Fruit fly (Drosophila melanogaster) whole organism, embryonic: ENCODE results near the gene SP555.
A peak's percentile ranks its signal among the peaks of the same experiment; 100 is the strongest.

Source experiments
- Abd-B ChIP-seq: fragments of 200-800 bp; sonication (Bioruptor generic); optimal IDR thresholded peaks from 2 replicates; lab custom pipeline; 2018; ENCODE audit warnings: missing biosample characterization, mild to moderate bottlenecking, missing genetic modification characterization, moderate library complexity
- Ada2b ChIP-seq: fragments of 200-800 bp; sonication (Bioruptor generic); IDR thresholded peaks from 2 replicates; pipeline ENCODE4 v1.3.6; 2022; ENCODE audit warnings: missing biosample characterization, missing genetic modification characterization
- Adf1 ChIP-seq: fragments of 200-800 bp; sonication (Bioruptor generic); IDR thresholded peaks from 2 replicates; pipeline ENCODE4 v1.3.6; 2022; ENCODE audit warnings: missing biosample characterization, missing genetic modification characterization
- Blimp-1 ChIP-seq: fragments of 200-800 bp; sonication (Bioruptor generic); optimal IDR thresholded peaks from 3 replicates; lab custom pipeline; 2018; ENCODE audit warnings: missing biosample characterization, missing genetic modification characterization, mild to moderate bottlenecking, moderate library complexity, missing genetic modification reagents
- CG10543 ChIP-seq: fragments of 200-800 bp; sonication (Bioruptor generic); optimal IDR thresholded peaks from 3 replicates; lab custom pipeline; 2017; ENCODE audit warnings: missing biosample characterization, mild to moderate bottlenecking, missing genetic modification characterization, moderate library complexity
- CG10565 ChIP-seq: fragments of 200-800 bp; sonication (Bioruptor generic); optimal IDR thresholded peaks from 3 replicates; lab custom pipeline; 2016; ENCODE audit warnings: missing biosample characterization, mild to moderate bottlenecking, missing genetic modification characterization
- CG13287 ChIP-seq: fragments of 200-800 bp; sonication (Bioruptor generic); IDR thresholded peaks from 2 replicates; pipeline ENCODE4 v1.3.6; 2022; ENCODE audit warnings: missing biosample characterization, missing genetic modification characterization; ENCODE audit not compliant: partially characterized antibody
- CG13624 ChIP-seq: fragments of 200-800 bp; sonication (Bioruptor generic); optimal IDR thresholded peaks from 2 replicates; lab custom pipeline; 2016; ENCODE audit warnings: missing biosample characterization, missing genetic modification characterization
- CG15514 ChIP-seq: fragments of 200-800 bp; sonication (Bioruptor generic); optimal IDR thresholded peaks from 3 replicates; lab custom pipeline; 2017; ENCODE audit warnings: missing biosample characterization, missing genetic modification characterization, mild to moderate bottlenecking, moderate library complexity, missing genetic modification reagents
- CG1832 ChIP-seq: fragments of 200-800 bp; sonication (Bioruptor generic); optimal IDR thresholded peaks from 2 replicates; lab custom pipeline; 2017; ENCODE audit warnings: missing biosample characterization, mild to moderate bottlenecking, missing genetic modification characterization, inconsistent platforms
- CG2889 ChIP-seq: fragments of 200-800 bp; sonication (Bioruptor generic); IDR thresholded peaks from 3 replicates; pipeline ENCODE4 v1.3.6; 2022; ENCODE audit warnings: missing biosample characterization, missing genetic modification characterization
- CG32532 ChIP-seq: fragments of 200-800 bp; sonication (Bioruptor generic); IDR thresholded peaks from 2 replicates; pipeline ENCODE4 v1.3.6; 2022; ENCODE audit warnings: missing biosample characterization, missing genetic modification characterization
- CG4360 ChIP-seq: fragments of 200-800 bp; sonication (Bioruptor generic); IDR thresholded peaks from 2 replicates; pipeline ENCODE4 v1.3.6; 2022; ENCODE audit warnings: missing biosample characterization, missing genetic modification characterization
- CG4404 ChIP-seq: fragments of 200-800 bp; sonication (Bioruptor generic); IDR thresholded peaks from 2 replicates; pipeline ENCODE4 v1.3.6; 2022; ENCODE audit warnings: missing biosample characterization, missing genetic modification characterization
- CG8281 ChIP-seq: fragments of 200-800 bp; sonication (Bioruptor generic); optimal IDR thresholded peaks from 2 replicates; lab custom pipeline; 2018; ENCODE audit warnings: missing biosample characterization, mild to moderate bottlenecking, missing genetic modification characterization, moderate library complexity
- CG8359 ChIP-seq: fragments of 200-800 bp; sonication (Bioruptor generic); optimal IDR thresholded peaks from 2 replicates; lab custom pipeline; 2017; ENCODE audit warnings: missing biosample characterization, mild to moderate bottlenecking, missing genetic modification characterization, borderline replicate concordance
- CG9817 ChIP-seq: fragments of 200-800 bp; sonication (Bioruptor generic); optimal IDR thresholded peaks from 2 replicates; lab custom pipeline; 2018; ENCODE audit warnings: missing biosample characterization, mild to moderate bottlenecking, missing genetic modification characterization, moderate library complexity
- Dip3 ChIP-seq: fragments of 200-800 bp; sonication (Bioruptor generic); optimal IDR thresholded peaks from 3 replicates; lab custom pipeline; 2016; ENCODE audit warnings: missing biosample characterization, missing genetic modification characterization
- Drgx ChIP-seq: fragments of 200-800 bp; sonication (Bioruptor generic); IDR thresholded peaks from 2 replicates; pipeline ENCODE4 v1.3.6; 2022; ENCODE audit warnings: missing biosample characterization, missing genetic modification characterization
- E2f2 ChIP-seq: fragments of 200-800 bp; sonication (Bioruptor generic); IDR thresholded peaks from 2 replicates; pipeline ENCODE4 v1.3.6; 2022; ENCODE audit warnings: missing biosample characterization, missing genetic modification characterization
- Ets97D ChIP-seq: fragments of 200-800 bp; sonication (Bioruptor generic); optimal IDR thresholded peaks from 3 replicates; lab custom pipeline; 2016; ENCODE audit warnings: missing biosample characterization, missing genetic modification characterization
- HLH54F ChIP-seq: fragments of 200-800 bp; sonication (Bioruptor generic); optimal IDR thresholded peaks from 3 replicates; lab custom pipeline; 2016; ENCODE audit warnings: missing biosample characterization, missing genetic modification characterization
- Hr78 ChIP-seq, 2 experiments: fragments of 200-800 bp in 1 of 2; fragments of >200 bp in 1 of 2; sonication (Bioruptor generic) in 1 of 2; optimal IDR thresholded peaks; 2 replicates each; lab custom pipeline; 2017 to 2019; ENCODE audit warnings: missing biosample characterization in 2 of 2, missing genetic modification characterization in 2 of 2, mild to moderate bottlenecking in 1 of 2, moderate library complexity in 1 of 2
- Oaz ChIP-seq: fragments of 200-800 bp; sonication (Bioruptor generic); IDR thresholded peaks from 2 replicates; pipeline ENCODE4 v1.3.6; 2022; ENCODE audit warnings: missing biosample characterization, missing genetic modification characterization
- Rx ChIP-seq: fragments of 200-800 bp; sonication (Bioruptor generic); IDR thresholded peaks from 2 replicates; pipeline ENCODE4 v1.3.6; 2022; ENCODE audit warnings: missing biosample characterization, missing genetic modification characterization
- Trl ChIP-seq, 3 experiments: fragments of >200 bp in 2 of 3; fragments of 200-800 bp in 1 of 3; sonication (Bioruptor generic) in 1 of 3; optimal IDR thresholded peaks; 2 replicates in 1 of 3; 3 replicates in 2 of 3; lab custom pipeline; 2016 to 2017; ENCODE audit warnings: missing biosample characterization in 1 of 3, missing genetic modification characterization in 1 of 3
- Xrp1 ChIP-seq: fragments of 200-800 bp; sonication (Bioruptor generic); IDR thresholded peaks from 2 replicates; pipeline ENCODE4 v1.3.6; 2022; ENCODE audit warnings: missing biosample characterization, missing genetic modification characterization
- ase ChIP-seq: fragments of 200-800 bp; sonication (Bioruptor generic); IDR thresholded peaks from 3 replicates; pipeline ENCODE4 v1.3.6; 2022; ENCODE audit warnings: missing biosample characterization, missing genetic modification characterization
- bigmax ChIP-seq: fragments of 200-800 bp; sonication (Bioruptor generic); optimal IDR thresholded peaks from 2 replicates; lab custom pipeline; 2018; ENCODE audit warnings: missing biosample characterization, mild to moderate bottlenecking, missing genetic modification characterization
- chinmo ChIP-seq: fragments of 200-800 bp; sonication (Bioruptor generic); IDR thresholded peaks from 4 replicates; pipeline ENCODE4 v1.3.6; 2022; ENCODE audit warnings: missing biosample characterization, missing genetic modification characterization; ENCODE audit not compliant: partially characterized antibody
- chm ChIP-seq: fragments of 200-800 bp; sonication (Bioruptor generic); IDR thresholded peaks from 2 replicates; pipeline ENCODE4 v1.3.6; 2022; ENCODE audit warnings: missing biosample characterization, missing genetic modification characterization
- croc ChIP-seq: fragments of 200-800 bp; sonication (Bioruptor generic); conservative IDR thresholded peaks from 3 replicates; pipeline ENCODE4 v1.3.6; 2022; ENCODE audit warnings: missing biosample characterization, missing genetic modification characterization
- da ChIP-seq: fragments of 200-800 bp; sonication (Bioruptor generic); optimal IDR thresholded peaks from 2 replicates; lab custom pipeline; 2016; ENCODE audit warnings: missing biosample characterization, missing genetic modification characterization
- emc ChIP-seq: fragments of 200-800 bp; sonication (Bioruptor generic); optimal IDR thresholded peaks from 2 replicates; lab custom pipeline; 2016; ENCODE audit warnings: missing biosample characterization, missing genetic modification characterization
- h ChIP-seq: fragments of >200 bp; optimal IDR thresholded peaks from 2 replicates; lab custom pipeline; 2017
- hkb ChIP-seq, 2 experiments: fragments of 200-800 bp in 1 of 2; fragments of >200 bp in 1 of 2; sonication (Bioruptor generic) in 1 of 2; IDR thresholded peaks in 1 of 2; optimal IDR thresholded peaks in 1 of 2; 2 replicates each; pipeline versions ENCODE4 v1.3.6 to Lab custom; 2017 to 2022; ENCODE audit warnings: missing biosample characterization in 1 of 2, missing genetic modification characterization in 1 of 2
- ind ChIP-seq: fragments of 200-800 bp; sonication (Bioruptor generic); optimal IDR thresholded peaks from 3 replicates; lab custom pipeline; 2016; ENCODE audit warnings: missing biosample characterization, missing genetic modification characterization
- kay ChIP-seq: fragments of 200-800 bp; sonication (Bioruptor generic); optimal IDR thresholded peaks from 2 replicates; lab custom pipeline; 2016; ENCODE audit warnings: missing biosample characterization, missing genetic modification characterization
- klu ChIP-seq: fragments of 200-800 bp; sonication (Bioruptor generic); IDR thresholded peaks from 2 replicates; pipeline ENCODE4 v1.3.6; 2022; ENCODE audit warnings: missing biosample characterization, missing genetic modification characterization
- pan ChIP-seq, 4 experiments: fragments of >200 bp in 3 of 4; fragments of 200-800 bp in 1 of 4; sonication (Bioruptor generic) in 1 of 4; optimal IDR thresholded peaks in 3 of 4; IDR thresholded peaks in 1 of 4; 2 replicates each; pipeline versions ENCODE4 v1.3.6 to Lab custom; 2017 to 2022; ENCODE audit warnings: missing biosample characterization in 2 of 4, missing genetic modification characterization in 2 of 4, mixed read lengths in 1 of 4
- pzg ChIP-seq: fragments of 200-800 bp; sonication (Bioruptor generic); optimal IDR thresholded peaks from 3 replicates; lab custom pipeline; 2018; ENCODE audit warnings: missing biosample characterization, mild to moderate bottlenecking, missing genetic modification characterization, moderate library complexity
- rib ChIP-seq: fragments of 200-800 bp; sonication (Bioruptor generic); IDR thresholded peaks from 2 replicates; pipeline ENCODE4 v1.3.6; 2022; ENCODE audit warnings: missing biosample characterization, missing genetic modification characterization
- sd ChIP-seq: fragments of 200-800 bp; sonication (Bioruptor generic); optimal IDR thresholded peaks from 3 replicates; lab custom pipeline; 2018; ENCODE audit warnings: missing biosample characterization, mild to moderate bottlenecking, missing genetic modification characterization, moderate library complexity
- sr ChIP-seq: fragments of 200-800 bp; sonication (Bioruptor generic); IDR thresholded peaks from 3 replicates; pipeline ENCODE4 v1.3.6; 2022; ENCODE audit warnings: missing biosample characterization, missing genetic modification characterization
- z ChIP-seq: fragments of 200-800 bp; sonication (Bioruptor generic); IDR thresholded peaks from 3 replicates; pipeline ENCODE4 v1.3.6; 2022; ENCODE audit warnings: missing biosample characterization, missing genetic modification characterization

The SP555 gene

DNA sequence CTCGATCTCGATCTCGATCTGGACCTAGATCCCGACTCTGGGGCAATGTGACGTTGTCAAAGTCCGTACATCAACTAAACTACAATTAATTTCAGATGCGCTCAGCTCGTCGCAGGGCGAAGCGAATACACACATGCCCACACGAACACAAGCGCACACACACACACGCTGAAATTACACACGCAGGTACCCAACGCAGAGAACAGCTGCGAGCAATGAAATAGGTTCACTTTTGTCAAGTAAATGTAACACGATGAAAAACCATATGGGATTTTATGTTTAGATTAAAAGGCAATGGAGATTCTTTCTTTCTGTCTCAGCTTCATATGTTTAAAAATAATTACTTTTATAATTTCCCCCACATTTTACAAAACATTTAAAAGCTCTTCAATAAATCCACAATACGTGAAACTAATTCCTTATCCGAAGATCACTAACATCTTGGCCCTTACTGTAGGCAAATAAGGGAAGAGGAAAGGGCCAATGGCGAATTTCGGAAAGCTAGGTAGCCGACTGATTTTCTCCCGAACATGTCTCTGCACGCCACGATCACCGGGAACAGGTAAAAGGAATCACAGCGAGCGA, 37.1 kb upstream of the SP555 start (continued):
- TF ChIP-seq Drgx (peak; percentile 75), CG8359 (GFP tag; lab: Kevin White, UChicago) (peak; percentile 68), h (lab: Kevin White, UChicago) (no peak), sd (tag; lab: Kevin White, UChicago) (peak; percentile 53), Ets97D (GFP tag; lab: Kevin White, UChicago) (peak; percentile 16)

- TF ChIP-seq CG4360 (GFP tag; lab: Robert Waterston, UW) (0 out of 2 replicates have a peak, but pooled peaks have one; percentile 20), pzg (GFP tag; lab: Kevin White, UChicago) (peak; percentile 17), CG10543 (GFP tag; lab: Kevin White, UChicago) (peak; percentile 64), rib (peak; percentile 84), CG32532 (GFP tag; lab: Robert Waterston, UW) (peak; percentile 50), CG4404 (GFP tag; lab: Robert Waterston, UW) (peak; percentile 29; the same call in 1 of the 2 replicates), Adf1 (GFP tag; lab: Robert Waterston, UW) (peak; percentile 52; the same call in 1 of the 2 replicates), pan (optimal IDR thresholded peaks at IDR 0.05; lab: Kevin White, UChicago) (no peak), pan (GFP tag; optimal IDR thresholded peaks at IDR 0.05 in 1 of 2, IDR thresholded peaks at IDR 0.05 in 1 of 2) (peak in 1 of 2 experiments; percentile 65), CG9817 (tag; lab: Kevin White, UChicago) (no peak), E2f2 (GFP tag; lab: Robert Waterston, UW) (peak; percentile 94), bigmax (peak; percentile 36), Xrp1 (GFP tag; lab: Robert Waterston, UW) (peak; percentile 55), CG8281 (peak; percentile 58), CG15514 (GFP tag; lab: Kevin White, UChicago) (no peak), chm (GFP tag; lab: Robert Waterston, UW) (peak; percentile 28; the same call in 1 of the 2 replicates), Dip3 (GFP tag; lab: Kevin White, UChicago) (no peak), Hr78 (GFP tag; optimal IDR thresholded peaks at IDR 0.05; lab: Kevin White, UChicago) (peak in 1 of 2 experiments; percentile 71), hkb (optimal IDR thresholded peaks at IDR 0.05; lab: Kevin White, UChicago) (peak; percentile 41), hkb (GFP tag; IDR thresholded peaks at IDR 0.05; lab: Robert Waterston, UW) (no peak), CG1832 (GFP tag; lab: Kevin White, UChicago) (peak; percentile 50), z (GFP tag; lab: Robert Waterston, UW) (no peak), ase (GFP tag; lab: Robert Waterston, UW) (peak; percentile 44; the same call in 2 of the 3 replicates), Oaz (GFP tag; lab: Robert Waterston, UW) (0 out of 2 replicates have a peak, but pooled peaks have one; percentile 6), CG10565 (GFP tag; lab: Kevin White, UChicago) (no peak), klu (GFP tag; lab: Robert Waterston, UW) (0 out of 2 replicates have a peak, but pooled peaks have one; percentile 5), da (GFP tag; lab: Kevin White, UChicago) (no peak), sr (GFP tag; lab: Robert Waterston, UW) (0 out of 3 replicates have a peak, but pooled peaks have one; percentile 7), Trl (optimal IDR thresholded peaks at IDR 0.05; lab: Kevin White, UChicago) (peak in 1 of 2 experiments; percentile 29), Trl (GFP tag; optimal IDR thresholded peaks at IDR 0.05; lab: Kevin White, UChicago) (peak; percentile 41), ind (no peak), Rx (GFP tag; lab: Robert Waterston, UW) (peak; percentile 76), CG13624 (no peak), croc (GFP tag; lab: Robert Waterston, UW) (peak; percentile 12; the same call in 2 of the 3 replicates), CG2889 (0 out of 3 replicates have a peak, but pooled peaks have one; percentile 40), emc (no peak), kay (GFP tag; lab: Kevin White, UChicago) (no peak), Abd-B (peak; percentile 72), CG13287 (GFP tag; lab: Robert Waterston, UW) (peak; percentile 49; the same call in 1 of the 2 replicates), Ada2b (GFP tag; lab: Robert Waterston, UW) (peak; percentile 56; the same call in 1 of the 2 replicates), chinmo (peak; percentile 96), HLH54F (GFP tag; lab: Kevin White, UChicago) (no peak), Blimp-1 (GFP tag; lab: Kevin White, UChicago) (peak; percentile 48), Ets97D (GFP tag; lab: Kevin White, UChicago) (no peak)
Measured at dm6 chr2L:5000919-5001581, 36.5 kb upstream of the SP555 start.
